Worm (Caenorhabditis elegans) whole organism, L4 larva: Measurements from ENCODE around the gene F19G12.9.
"Not testable (repeated sequence)": the region's sequence is repeated elsewhere in the genome, so short reads cannot be mapped to it uniquely, and the experiment has no call there.

Experiments used
- D1046.2 ChIP-seq: fragments of 200-800 bp; sonication (Bioruptor generic); IDR thresholded peaks from 2 replicates; pipeline ENCODE4 v1.3.6; 2022; ENCODE audit warnings: missing genetic modification characterization, missing compliant biosample characterization
- F26F4.8 ChIP-seq: fragments of 200-800 bp; sonication (Bioruptor generic); conservative IDR thresholded peaks from 2 replicates; pipeline ENCODE4 v1.3.6; 2022; ENCODE audit warnings: missing genetic modification characterization, missing compliant biosample characterization
- F49E8.2 ChIP-seq: sonication (generic microtip); optimal IDR thresholded peaks from 2 replicates; lab custom pipeline; 2016; ENCODE audit warnings: missing compliant biosample characterization, mild to moderate bottlenecking, missing genetic modification characterization, borderline replicate concordance
- T20F7.1 ChIP-seq: fragments of 200-800 bp; sonication (Bioruptor generic); optimal IDR thresholded peaks from 2 replicates; lab custom pipeline; 2018; ENCODE audit warnings: mild to moderate bottlenecking, missing genetic modification characterization, missing compliant biosample characterization
- Y105C5A.15 ChIP-seq: fragments of 200-800 bp; sonication (Bioruptor generic); IDR thresholded peaks from 2 replicates; pipeline ENCODE4 v1.3.6; 2022; ENCODE audit warnings: missing genetic modification characterization, missing compliant biosample characterization
- aha-1 ChIP-seq: fragments of 150-350 bp; peaks from one replicate; lab custom pipeline; 2014; ENCODE audit warnings: missing biosample characterization, missing genetic modification characterization
- ama-1 ChIP-seq: fragments of 150-350 bp; optimal IDR thresholded peaks from 2 replicates; lab custom pipeline; 2014; ENCODE audit warnings: inconsistent platforms, mixed read lengths
- ceh-44 ChIP-seq: fragments of 200-800 bp; sonication (Bioruptor generic); IDR thresholded peaks from 2 replicates; pipeline ENCODE4 v1.3.6; 2022; ENCODE audit warnings: missing genetic modification reagents, missing genetic modification characterization, missing compliant biosample characterization
- ceh-62 ChIP-seq: sonication (generic microtip); optimal IDR thresholded peaks from 2 replicates; lab custom pipeline; 2017; ENCODE audit warnings: missing biosample characterization, missing genetic modification characterization
- ces-1 ChIP-seq: fragments of 150-350 bp; sonication (generic microtip); optimal IDR thresholded peaks from 4 replicates; lab custom pipeline; 2014; ENCODE audit warnings: missing biosample characterization, missing genetic modification reagents, missing genetic modification characterization
- daf-16 ChIP-seq, 3 experiments: sonication (generic microtip); optimal IDR thresholded peaks; 2 replicates each; lab custom pipeline; 2016 to 2017; ENCODE audit warnings: missing genetic modification characterization in 3 of 3, missing genetic modification reagents in 3 of 3, mild to moderate bottlenecking in 2 of 3, missing compliant biosample characterization in 2 of 3, missing biosample characterization in 1 of 3, moderate library complexity in 1 of 3
- daf-8 ChIP-seq: fragments of 200-800 bp; sonication (Bioruptor generic); IDR thresholded peaks from 2 replicates; pipeline ENCODE4 v1.3.6; 2022; ENCODE audit warnings: missing genetic modification characterization, missing compliant biosample characterization
- dve-1 ChIP-seq: sonication (generic microtip); optimal IDR thresholded peaks from 2 replicates; lab custom pipeline; 2017; ENCODE audit warnings: antibody characterized with exemption, mild to moderate bottlenecking, missing genetic modification characterization, missing compliant biosample characterization; ENCODE audit not compliant: insufficient read depth
- egl-43 ChIP-seq: fragments of 200-800 bp; sonication (Bioruptor generic); IDR thresholded peaks from 2 replicates; pipeline ENCODE4 v1.3.6; 2022; ENCODE audit warnings: missing genetic modification reagents, missing genetic modification characterization, missing compliant biosample characterization
- hlh-30 ChIP-seq: sonication (generic microtip); optimal IDR thresholded peaks from 2 replicates; lab custom pipeline; 2017; ENCODE audit warnings: antibody characterized with exemption, mild to moderate bottlenecking, missing genetic modification characterization, missing compliant biosample characterization; ENCODE audit not compliant: insufficient read depth
- jun-1 ChIP-seq: fragments of 150-350 bp; optimal IDR thresholded peaks from 2 replicates; lab custom pipeline; 2014; ENCODE audit warnings: missing biosample characterization, missing genetic modification reagents, missing genetic modification characterization
- lin-29 ChIP-seq: fragments of 200-800 bp; sonication (Bioruptor generic); IDR thresholded peaks from 2 replicates; pipeline ENCODE4 v1.3.6; 2022; ENCODE audit warnings: missing genetic modification reagents, missing genetic modification characterization, missing compliant biosample characterization
- madf-5 ChIP-seq, 2 experiments: fragments of 200-800 bp; sonication (Bioruptor generic); IDR thresholded peaks; 2 replicates each; pipeline ENCODE4 v1.3.6; 2022; ENCODE audit warnings: missing compliant biosample characterization in 2 of 2, missing genetic modification characterization in 2 of 2
- mes-2 ChIP-seq: sonication (generic microtip); optimal IDR thresholded peaks from 2 replicates; lab custom pipeline; 2016; ENCODE audit warnings: missing genotype, mild to moderate bottlenecking, missing genetic modification characterization, missing compliant biosample characterization; ENCODE audit not compliant: poor library complexity, severe bottlenecking
- mxl-2 ChIP-seq: fragments of 200-800 bp; sonication (Bioruptor generic); conservative IDR thresholded peaks from 2 replicates; pipeline ENCODE4 v1.3.6; 2022; ENCODE audit warnings: missing genetic modification reagents, missing genetic modification characterization, missing compliant biosample characterization
- nhr-77 ChIP-seq: fragments of 150-350 bp; optimal IDR thresholded peaks from 2 replicates; lab custom pipeline; 2014; ENCODE audit warnings: missing biosample characterization, missing genetic modification characterization
- pha-4 ChIP-seq, 2 experiments: fragments of 150-350 bp in 1 of 2; fragments of 200-800 bp in 1 of 2; sonication (Bioruptor generic) in 1 of 2; IDR thresholded peaks in 1 of 2; optimal IDR thresholded peaks in 1 of 2; 2 replicates each; pipeline versions ENCODE4 v1.3.6 to Lab custom; 2014 to 2022; ENCODE audit warnings: missing genetic modification characterization in 2 of 2, missing genetic modification reagents in 2 of 2, missing biosample characterization in 1 of 2, missing compliant biosample characterization in 1 of 2
- php-3 ChIP-seq: fragments of 200-800 bp; sonication (Bioruptor generic); IDR thresholded peaks from 2 replicates; pipeline ENCODE4 v1.3.6; 2022; ENCODE audit warnings: missing genetic modification reagents, missing genetic modification characterization, missing compliant biosample characterization
- rbr-2 ChIP-seq: sonication (generic microtip); optimal IDR thresholded peaks from 2 replicates; lab custom pipeline; 2016; ENCODE audit warnings: missing genotype, missing genetic modification characterization, missing compliant biosample characterization
- set-16 ChIP-seq: fragments of 200-800 bp; sonication (Bioruptor generic); IDR thresholded peaks from 2 replicates; pipeline ENCODE4 v1.3.6; 2022; ENCODE audit warnings: missing genetic modification reagents, missing genetic modification characterization, missing compliant biosample characterization
- skn-1 ChIP-seq: fragments of 150-350 bp; optimal IDR thresholded peaks from 2 replicates; lab custom pipeline; 2014; ENCODE audit warnings: missing biosample characterization, missing genetic modification characterization
- snpc-1.2 ChIP-seq: fragments of 200-800 bp; sonication (Bioruptor generic); IDR thresholded peaks from 2 replicates; pipeline ENCODE4 v1.3.6; 2022; ENCODE audit warnings: missing genetic modification reagents, missing genetic modification characterization, missing compliant biosample characterization
- snpc-4 ChIP-seq: fragments of 150-350 bp; optimal IDR thresholded peaks from 2 replicates; lab custom pipeline; 2014; ENCODE audit warnings: missing biosample characterization, missing genetic modification characterization
- spr-1 ChIP-seq: sonication (generic microtip); optimal IDR thresholded peaks from 2 replicates; lab custom pipeline; 2016; ENCODE audit warnings: mild to moderate bottlenecking, missing genetic modification characterization, missing compliant biosample characterization
- spr-3 ChIP-seq: fragments of 200-800 bp; sonication (Bioruptor generic); optimal IDR thresholded peaks from 2 replicates; lab custom pipeline; 2018; ENCODE audit warnings: mild to moderate bottlenecking, missing genetic modification characterization, missing compliant biosample characterization
- zfp-3 ChIP-seq: fragments of 200-800 bp; sonication (Bioruptor generic); conservative IDR thresholded peaks from 2 replicates; pipeline ENCODE4 v1.3.6; 2022; ENCODE audit warnings: missing genetic modification reagents, missing genetic modification characterization, missing compliant biosample characterization
- zip-11 ChIP-seq: fragments of 200-800 bp; sonication (Bioruptor generic); IDR thresholded peaks from 2 replicates; pipeline ENCODE4 v1.3.6; 2022; ENCODE audit warnings: missing genetic modification characterization, missing compliant biosample characterization
- zip-2 ChIP-seq: fragments of 150-350 bp; optimal IDR thresholded peaks from 2 replicates; lab custom pipeline; 2014; ENCODE audit warnings: missing biosample characterization, missing genetic modification characterization
- ztf-11 ChIP-seq: fragments of 150-350 bp; optimal IDR thresholded peaks from 2 replicates; lab custom pipeline; 2014; ENCODE audit warnings: missing biosample characterization, missing genetic modification characterization
- ztf-7 ChIP-seq: fragments of 150-350 bp; optimal IDR thresholded peaks from 2 replicates; lab custom pipeline; 2014; ENCODE audit warnings: missing biosample characterization, missing genetic modification characterization

Gene F19G12.9

ce11 chrX:1395793-1396192, 23.2 kb upstream of the F19G12.9 start (continued):
- TF ChIP-seq Y105C5A.15: no peak
- no peak for TF ChIP-seq rbr-2 (tag; lab: Kevin White, UChicago)
- no peak for TF ChIP-seq zfp-3 (GFP tag; lab: Robert Waterston, UW)
- no peak for TF ChIP-seq mxl-2
- TF ChIP-seq nhr-77 (tag; lab: Kevin White, UChicago): peak; percentile 22
- no peak for TF ChIP-seq skn-1 (tag; lab: Kevin White, UChicago)
- peak; percentile 86 for TF ChIP-seq hlh-30 (tag; lab: Kevin White, UChicago)
- no peak for TF ChIP-seq madf-5 (GFP tag; IDR thresholded peaks at IDR 0.05; lab: Robert Waterston, UW)
- TF ChIP-seq zip-11: no peak
- no peak for TF ChIP-seq F49E8.2 (tag; lab: Kevin White, UChicago)
- TF ChIP-seq ceh-44 (GFP tag; lab: Robert Waterston, UW): no peak
- no peak for TF ChIP-seq ceh-62 (tag; lab: Kevin White, UChicago)
- no peak for TF ChIP-seq aha-1
- no peak for TF ChIP-seq D1046.2
- no peak for TF ChIP-seq snpc-1.2 (GFP tag; lab: Robert Waterston, UW)
- TF ChIP-seq F26F4.8: no peak
- no peak for TF ChIP-seq snpc-4 (tag; lab: Kevin White, UChicago)
- no peak for TF ChIP-seq pha-4 (GFP tag; IDR thresholded peaks at IDR 0.05; lab: Robert Waterston, UW)
- TF ChIP-seq pha-4 (tag; optimal IDR thresholded peaks at IDR 0.05; lab: Kevin White, UChicago): no peak

ce11 chrX:1397516-1397915, 21.5 kb upstream of the F19G12.9 start, which contains the start of gene H39E20.1:
TSS of gene H39E20.1 (minus strand) at chrX:1397616.
- no peak for TF ChIP-seq T20F7.1 (GFP tag; lab: Kevin White, UChicago)
- no peak for TF ChIP-seq daf-16 (GFP tag; optimal IDR thresholded peaks at IDR 0.05; lab: Kevin White, UChicago)
- no peak for TF ChIP-seq daf-16 (tag; optimal IDR thresholded peaks at IDR 0.05; lab: Kevin White, UChicago)
- no peak for TF ChIP-seq ztf-11
- TF ChIP-seq madf-5 (GFP tag; IDR thresholded peaks at IDR 0.05; lab: Robert Waterston, UW): no peak
- no peak for TF ChIP-seq php-3 (GFP tag; lab: Robert Waterston, UW)
- no peak for TF ChIP-seq daf-8 (GFP tag; lab: Robert Waterston, UW)
- no peak for TF ChIP-seq egl-43 (GFP tag; lab: Robert Waterston, UW)
- no peak for TF ChIP-seq jun-1 (tag; lab: Kevin White, UChicago)
- TF ChIP-seq pha-4 (GFP tag; IDR thresholded peaks at IDR 0.05; lab: Robert Waterston, UW): no peak
- no peak for TF ChIP-seq pha-4 (tag; optimal IDR thresholded peaks at IDR 0.05; lab: Kevin White, UChicago)
- TF ChIP-seq spr-1 (tag; lab: Kevin White, UChicago): no peak
- TF ChIP-seq dve-1 (tag; lab: Kevin White, UChicago): no peak
- TF ChIP-seq mes-2: no peak
- no peak for TF ChIP-seq ces-1
- TF ChIP-seq lin-29 (GFP tag; lab: Robert Waterston, UW): no peak

- TF ChIP-seq snpc-4 (tag; lab: Kevin White, UChicago) (no peak), ama-1 (lab: Kevin White, UChicago) (no peak), zip-2 (tag; lab: Kevin White, UChicago) (no peak), spr-3 (no peak)
Observed at ce11 chrX:1401259-1401658, 17.8 kb upstream of the F19G12.9 start, which contains the start of gene ZK402.5. TSS of gene ZK402.5 (minus strand) at chrX:1401359.

DNA sequence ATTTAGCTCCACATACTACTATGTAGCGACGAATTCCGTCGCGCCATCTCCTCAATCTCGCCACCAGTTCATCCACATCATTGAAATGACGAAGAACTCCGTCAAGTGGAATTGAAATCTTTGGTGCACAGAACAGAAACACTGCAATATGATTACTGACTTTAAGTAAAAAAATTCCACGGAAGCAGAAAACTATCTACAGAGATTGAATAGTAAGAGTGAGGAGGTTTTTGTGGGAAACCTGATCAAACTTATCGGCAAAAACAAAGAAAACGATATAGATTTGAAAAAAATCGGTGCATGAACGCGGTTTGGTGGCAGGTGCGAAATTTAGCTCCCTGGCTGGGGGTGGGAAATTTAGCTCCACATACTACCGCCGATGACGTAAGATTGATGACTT, 15.6 kb upstream of the F19G12.9 start, which contains the start of gene ZK402.2:
ZK402.2 (plus strand) TSS at position 301 of the 400 bp plus-strand sequence.
- TF ChIP-seq set-16; ceh-62 (tag; lab: Kevin White, UChicago); ztf-7 (tag; lab: Kevin White, UChicago): not testable (repeated sequence)
